Fruit fly (Drosophila melanogaster) whole organism, embryonic: ENCODE measurements around the gene CG14696.
A peak's percentile ranks its signal among the peaks of the same experiment; 100 is the strongest.

Experiments
- Ada2b ChIP-seq: fragments of 200-800 bp; sonication (Bioruptor generic); IDR thresholded peaks from 2 replicates; pipeline ENCODE4 v1.3.6; 2022; ENCODE audit warnings: missing biosample characterization, missing genetic modification characterization
- Antp ChIP-seq: fragments of 200-800 bp; sonication (Bioruptor generic); optimal IDR thresholded peaks from 3 replicates; lab custom pipeline; 2016; ENCODE audit warnings: missing biosample characterization, missing genetic modification characterization
- Blimp-1 ChIP-seq: fragments of 200-800 bp; sonication (Bioruptor generic); optimal IDR thresholded peaks from 3 replicates; lab custom pipeline; 2018; ENCODE audit warnings: missing biosample characterization, missing genetic modification characterization, mild to moderate bottlenecking, moderate library complexity, missing genetic modification reagents
- Bteb2 ChIP-seq: fragments of 200-800 bp; sonication (Bioruptor generic); optimal IDR thresholded peaks from 2 replicates; lab custom pipeline; 2016; ENCODE audit warnings: missing biosample characterization, missing genetic modification characterization
- CG10274 ChIP-seq: fragments of 200-800 bp; sonication (Bioruptor generic); optimal IDR thresholded peaks from 3 replicates; lab custom pipeline; 2017; ENCODE audit warnings: missing biosample characterization, mild to moderate bottlenecking, missing genetic modification characterization
- CG11695 ChIP-seq: fragments of 200-800 bp; sonication (Bioruptor generic); IDR thresholded peaks from 3 replicates; pipeline ENCODE4 v1.3.6; 2022; ENCODE audit warnings: missing biosample characterization, missing genetic modification characterization
- CG12769 ChIP-seq: fragments of 200-800 bp; sonication (Bioruptor generic); optimal IDR thresholded peaks from 2 replicates; lab custom pipeline; 2019; ENCODE audit warnings: missing biosample characterization, mild to moderate bottlenecking, missing genetic modification characterization, moderate library complexity
- CG14050 ChIP-seq: fragments of 200-800 bp; sonication (Bioruptor generic); IDR thresholded peaks from 3 replicates; pipeline ENCODE4 v1.3.6; 2022; ENCODE audit warnings: missing biosample characterization, missing genetic modification characterization
- CG1603 ChIP-seq: fragments of 200-800 bp; sonication (Bioruptor generic); optimal IDR thresholded peaks from 2 replicates; lab custom pipeline; 2019; ENCODE audit warnings: missing biosample characterization, mild to moderate bottlenecking, missing genetic modification characterization, moderate library complexity
- CG17328 ChIP-seq: fragments of 200-800 bp; sonication (Bioruptor generic); IDR thresholded peaks from 2 replicates; pipeline ENCODE4 v1.3.6; 2022; ENCODE audit warnings: missing biosample characterization, missing genetic modification characterization
- CG17568 ChIP-seq: fragments of 200-800 bp; sonication (Bioruptor generic); optimal IDR thresholded peaks from 2 replicates; lab custom pipeline; 2018; ENCODE audit warnings: missing biosample characterization, mild to moderate bottlenecking, missing genetic modification characterization, moderate library complexity
- CG17612 ChIP-seq: fragments of 200-800 bp; sonication (Bioruptor generic); IDR thresholded peaks from 2 replicates; pipeline ENCODE4 v1.3.6; 2022; ENCODE audit warnings: missing biosample characterization, missing genetic modification characterization
- CG2116 ChIP-seq: fragments of 200-800 bp; sonication (Bioruptor generic); optimal IDR thresholded peaks from 3 replicates; lab custom pipeline; 2018; ENCODE audit warnings: missing biosample characterization, mild to moderate bottlenecking, missing genetic modification characterization
- CG2202 ChIP-seq: fragments of 200-800 bp; sonication (Bioruptor generic); optimal IDR thresholded peaks from 2 replicates; lab custom pipeline; 2018; ENCODE audit warnings: missing biosample characterization, mild to moderate bottlenecking, missing genetic modification characterization
- CG32767 ChIP-seq: fragments of 200-800 bp; sonication (Bioruptor generic); IDR thresholded peaks from 2 replicates; pipeline ENCODE4 v1.3.6; 2022; ENCODE audit warnings: missing biosample characterization, missing genetic modification characterization
- CG3995 ChIP-seq: fragments of 200-800 bp; sonication (Bioruptor generic); optimal IDR thresholded peaks from 3 replicates; lab custom pipeline; 2016; ENCODE audit warnings: missing biosample characterization, missing genetic modification characterization
- CG42726 ChIP-seq: fragments of 200-800 bp; sonication (Bioruptor generic); IDR thresholded peaks from 2 replicates; pipeline ENCODE4 v1.3.6; 2022; ENCODE audit warnings: missing biosample characterization, missing genetic modification characterization; ENCODE audit not compliant: partially characterized antibody
- CG4707 ChIP-seq: fragments of 200-800 bp; sonication (Bioruptor generic); optimal IDR thresholded peaks from 2 replicates; lab custom pipeline; 2018; ENCODE audit warnings: missing biosample characterization, mild to moderate bottlenecking, missing genetic modification characterization, moderate library complexity
- CG6272 ChIP-seq: fragments of 200-800 bp; sonication (Bioruptor generic); IDR thresholded peaks from 2 replicates; pipeline ENCODE4 v1.3.6; 2022; ENCODE audit warnings: missing biosample characterization, missing genetic modification characterization
- CG9437 ChIP-seq: fragments of 200-800 bp; sonication (Bioruptor generic); optimal IDR thresholded peaks from 2 replicates; lab custom pipeline; 2018; ENCODE audit warnings: missing biosample characterization, mild to moderate bottlenecking, missing genetic modification characterization
- CG9727 ChIP-seq: fragments of 200-800 bp; sonication (Bioruptor generic); optimal IDR thresholded peaks from 3 replicates; lab custom pipeline; 2017; ENCODE audit warnings: missing biosample characterization, mild to moderate bottlenecking, missing genetic modification characterization
- CG9817 ChIP-seq: fragments of 200-800 bp; sonication (Bioruptor generic); optimal IDR thresholded peaks from 2 replicates; lab custom pipeline; 2018; ENCODE audit warnings: missing biosample characterization, mild to moderate bottlenecking, missing genetic modification characterization, moderate library complexity
- Dek ChIP-seq: fragments of 200-800 bp; sonication (Bioruptor generic); optimal IDR thresholded peaks from 3 replicates; lab custom pipeline; 2019; ENCODE audit warnings: missing biosample characterization, mild to moderate bottlenecking, missing genetic modification characterization, moderate library complexity
- HmgD ChIP-seq: fragments of 200-800 bp; sonication (Bioruptor generic); optimal IDR thresholded peaks from 3 replicates; lab custom pipeline; 2016; ENCODE audit warnings: missing biosample characterization, missing genetic modification characterization
- Hr39 ChIP-seq: fragments of >200 bp; optimal IDR thresholded peaks from 2 replicates; lab custom pipeline; 2017
- Lim3 ChIP-seq: fragments of 200-800 bp; sonication (Bioruptor generic); IDR thresholded peaks from 2 replicates; pipeline ENCODE4 v1.3.6; 2022; ENCODE audit warnings: missing biosample characterization, missing genetic modification characterization
- Lpt ChIP-seq: fragments of >200 bp; optimal IDR thresholded peaks from 2 replicates; lab custom pipeline; 2018; ENCODE audit warnings: missing biosample characterization, missing genetic modification characterization
- Neu2 ChIP-seq: fragments of 200-800 bp; sonication (Bioruptor generic); optimal IDR thresholded peaks from 3 replicates; lab custom pipeline; 2016; ENCODE audit warnings: missing biosample characterization, missing genetic modification characterization, borderline replicate concordance
- Ptx1 ChIP-seq: fragments of 200-800 bp; sonication (Bioruptor generic); IDR thresholded peaks from 2 replicates; pipeline ENCODE4 v1.3.6; 2022; ENCODE audit warnings: missing biosample characterization, missing genetic modification characterization
- bowl ChIP-seq: fragments of 200-800 bp; sonication (Bioruptor generic); IDR thresholded peaks from 2 replicates; pipeline ENCODE4 v1.3.6; 2022; ENCODE audit warnings: missing biosample characterization, missing genetic modification characterization
- cad ChIP-seq: fragments of >200 bp; optimal IDR thresholded peaks from 2 replicates; lab custom pipeline; 2017; ENCODE audit warnings: missing biosample characterization, missing genetic modification characterization
- dimm ChIP-seq: fragments of 200-800 bp; sonication (Bioruptor generic); IDR thresholded peaks from 2 replicates; pipeline ENCODE4 v1.3.6; 2022; ENCODE audit warnings: missing biosample characterization, missing genetic modification characterization
- dysf ChIP-seq: fragments of 200-800 bp; sonication (Bioruptor generic); IDR thresholded peaks from 3 replicates; pipeline ENCODE4 v1.3.6; 2022; ENCODE audit warnings: missing biosample characterization, missing genetic modification characterization
- fd3F ChIP-seq: fragments of 200-800 bp; sonication (Bioruptor generic); optimal IDR thresholded peaks from 2 replicates; lab custom pipeline; 2018; ENCODE audit warnings: missing biosample characterization, mild to moderate bottlenecking, missing genetic modification characterization, moderate library complexity
- gem ChIP-seq: fragments of 200-800 bp; sonication (Bioruptor generic); optimal IDR thresholded peaks from 2 replicates; lab custom pipeline; 2019; ENCODE audit warnings: missing biosample characterization, mild to moderate bottlenecking, missing genetic modification characterization, moderate library complexity
- jigr1 ChIP-seq: fragments of 200-800 bp; sonication (Bioruptor generic); IDR thresholded peaks from 3 replicates; pipeline ENCODE4 v1.3.6; 2022; ENCODE audit warnings: missing biosample characterization, missing genetic modification characterization
- mirr ChIP-seq: fragments of 200-800 bp; sonication (Bioruptor generic); optimal IDR thresholded peaks from 3 replicates; lab custom pipeline; 2018; ENCODE audit warnings: missing biosample characterization, mild to moderate bottlenecking, missing genetic modification characterization
- nau ChIP-seq: fragments of 200-800 bp; sonication (Bioruptor generic); optimal IDR thresholded peaks from 3 replicates; lab custom pipeline; 2017; ENCODE audit warnings: missing biosample characterization, mild to moderate bottlenecking, missing genetic modification characterization, missing genetic modification reagents
- nerfin-2 ChIP-seq: fragments of 200-800 bp; sonication (Bioruptor generic); IDR thresholded peaks from 2 replicates; pipeline ENCODE4 v1.3.6; 2022; ENCODE audit warnings: missing biosample characterization, missing genetic modification characterization; ENCODE audit not compliant: partially characterized antibody
- odd ChIP-seq: fragments of 200-800 bp; sonication (Bioruptor generic); optimal IDR thresholded peaks from 2 replicates; lab custom pipeline; 2017; ENCODE audit warnings: missing biosample characterization, mild to moderate bottlenecking, missing genetic modification characterization
- rib ChIP-seq: fragments of 200-800 bp; sonication (Bioruptor generic); IDR thresholded peaks from 2 replicates; pipeline ENCODE4 v1.3.6; 2022; ENCODE audit warnings: missing biosample characterization, missing genetic modification characterization
- ro ChIP-seq: fragments of 200-800 bp; sonication (Bioruptor generic); IDR thresholded peaks from 2 replicates; pipeline ENCODE4 v1.3.6; 2022; ENCODE audit warnings: missing biosample characterization, missing genetic modification characterization
- sd ChIP-seq: fragments of 200-800 bp; sonication (Bioruptor generic); optimal IDR thresholded peaks from 3 replicates; lab custom pipeline; 2018; ENCODE audit warnings: missing biosample characterization, mild to moderate bottlenecking, missing genetic modification characterization, moderate library complexity
- slp2 ChIP-seq: fragments of 200-800 bp; sonication (Bioruptor generic); optimal IDR thresholded peaks from 2 replicates; lab custom pipeline; 2016; ENCODE audit warnings: missing biosample characterization, missing genetic modification characterization
- sna ChIP-seq: fragments of 200-800 bp; sonication (Bioruptor generic); IDR thresholded peaks from 2 replicates; pipeline ENCODE4 v1.3.6; 2022; ENCODE audit warnings: missing biosample characterization, missing genetic modification characterization; ENCODE audit not compliant: partially characterized antibody
- sr ChIP-seq: fragments of 200-800 bp; sonication (Bioruptor generic); IDR thresholded peaks from 3 replicates; pipeline ENCODE4 v1.3.6; 2022; ENCODE audit warnings: missing biosample characterization, missing genetic modification characterization
- ssp ChIP-seq: fragments of 200-800 bp; sonication (Bioruptor generic); IDR thresholded peaks from 2 replicates; pipeline ENCODE4 v1.3.6; 2022; ENCODE audit warnings: missing biosample characterization, missing genetic modification characterization
- tio ChIP-seq: fragments of 200-800 bp; sonication (Bioruptor generic); optimal IDR thresholded peaks from 2 replicates; lab custom pipeline; 2017; ENCODE audit warnings: missing biosample characterization, missing genetic modification characterization, inconsistent platforms
- trem ChIP-seq: fragments of 200-800 bp; optimal IDR thresholded peaks from 3 replicates; lab custom pipeline; 2019; ENCODE audit warnings: missing biosample characterization, mild to moderate bottlenecking, missing genetic modification characterization, moderate library complexity

Gene CG14696

dm6 chr3R:10886462-10887315, 1.9 kb upstream of the CG14696 start (continued):
- TF ChIP-seq CG4707 (GFP tag; lab: Kevin White, UChicago) (peak; percentile 45), CG2116 (GFP tag; lab: Kevin White, UChicago) (peak; percentile 47), Lim3 (GFP tag; lab: Robert Waterston, UW) (peak; percentile 56), CG9437 (peak; percentile 85), sr (GFP tag; lab: Robert Waterston, UW) (0 out of 3 replicates have a peak, but pooled peaks have one; percentile 2), ro (GFP tag; lab: Robert Waterston, UW) (peak; percentile 64), CG9817 (peak; percentile 90), CG11695 (peak; percentile 85), Neu2 (GFP tag; lab: Kevin White, UChicago) (peak; percentile 12), CG3995 (peak; percentile 48), Bteb2 (GFP tag; lab: Kevin White, UChicago) (peak; percentile 88), nerfin-2 (GFP tag; lab: Robert Waterston, UW) (0 out of 2 replicates have a peak, but pooled peaks have one; percentile 28), mirr (peak; percentile 58), Ada2b (GFP tag; lab: Robert Waterston, UW) (peak; percentile 85), Dek (peak; percentile 86), Hr39 (lab: Kevin White, UChicago) (no peak), Ptx1 (GFP tag; lab: Robert Waterston, UW) (peak; percentile 91), slp2 (peak; percentile 91), Antp (peak; percentile 74), CG6272 (peak; percentile 82), CG42726 (GFP tag; lab: Robert Waterston, UW) (no peak), CG2202 (peak; percentile 62), CG9727 (GFP tag; lab: Kevin White, UChicago) (peak; percentile 89), trem (tag; lab: Kevin White, UChicago) (peak; percentile 56), dysf (GFP tag; lab: Robert Waterston, UW) (peak; percentile 93), HmgD (GFP tag; lab: Kevin White, UChicago) (no peak), CG1603 (peak; percentile 53), bowl (peak; percentile 85), jigr1 (GFP tag; lab: Robert Waterston, UW) (peak; percentile 79), CG32767 (GFP tag; lab: Robert Waterston, UW) (peak; percentile 84), rib (GFP tag; lab: Robert Waterston, UW) (peak; percentile 81), gem (tag; lab: Kevin White, UChicago) (peak; percentile 94), dimm (GFP tag; lab: Robert Waterston, UW) (peak; percentile 50; the same call in 1 of the 2 replicates), sna (GFP tag; lab: Robert Waterston, UW) (no peak), CG14050 (GFP tag; lab: Robert Waterston, UW) (peak; percentile 78), CG17568 (peak; percentile 81), sd (tag; lab: Kevin White, UChicago) (peak; percentile 80), CG12769 (tag; lab: Kevin White, UChicago) (peak; percentile 98), Blimp-1 (GFP tag; lab: Kevin White, UChicago) (peak; percentile 85), Lpt (GFP tag; lab: Kevin White, UChicago) (no peak), odd (peak; percentile 94), CG17612 (GFP tag; lab: Robert Waterston, UW) (peak; percentile 30; the same call in 1 of the 2 replicates), CG17328 (GFP tag; lab: Robert Waterston, UW) (peak; percentile 77), fd3F (GFP tag; lab: Kevin White, UChicago) (peak; percentile 77), CG10274 (GFP tag; lab: Kevin White, UChicago) (peak; percentile 99), ssp (peak; percentile 78), nau (GFP tag; lab: Kevin White, UChicago) (peak; percentile 79), cad (no peak), tio (peak; percentile 85)
